Worm (Caenorhabditis elegans): Measurements from ENCODE around the gene pde-4.

Gene pde-4

DNA sequence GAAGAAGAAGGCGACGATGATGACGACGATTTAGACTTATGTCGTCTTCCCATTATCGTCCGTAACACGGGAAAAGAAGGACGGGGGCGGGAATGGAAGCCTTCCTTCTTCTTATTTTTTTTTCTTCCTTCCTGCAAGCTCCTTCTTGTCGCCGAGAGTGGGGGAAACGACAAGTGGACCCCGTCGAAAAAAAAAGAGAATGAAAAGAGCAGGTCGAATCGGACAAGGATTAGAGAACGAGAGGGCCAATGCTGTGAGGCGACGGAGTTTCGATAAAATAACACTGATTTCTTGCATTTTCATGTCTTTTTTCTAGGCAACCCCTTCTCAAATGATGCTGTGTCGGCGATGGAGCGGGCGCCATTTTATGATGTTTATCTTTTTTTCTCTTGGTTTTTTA is at the start of gene pde-4:
TSS of gene pde-4 (minus strand) at position 76 of the 400 bp plus-strand sequence.
- TF ChIP-seq unc-120 (tag; optimal IDR thresholded peaks at IDR 0.05; ENCODE audit: poor library complexity, severe bottlenecking): no peak

DNA sequence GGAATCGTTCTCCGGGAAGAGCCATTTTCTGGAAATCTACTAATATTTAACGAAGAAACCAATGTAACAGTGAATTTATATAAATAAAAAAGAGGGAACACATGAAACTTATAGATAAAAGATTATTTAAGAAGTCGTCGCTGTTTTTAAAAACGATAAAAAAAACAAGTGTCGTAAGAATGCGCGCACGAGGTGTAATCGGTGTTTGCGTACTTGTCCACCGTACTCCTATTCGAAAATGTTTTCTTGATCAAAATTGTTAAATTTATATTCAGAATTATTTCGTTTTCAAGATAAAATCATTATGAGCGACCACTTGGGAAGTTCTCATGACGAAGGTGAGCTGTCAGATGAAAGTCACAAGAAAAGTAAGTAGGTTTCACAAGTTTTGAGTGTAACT is 48.0 kb upstream of the pde-4 start, which contains the start of the genes moa-2 and cdk-11.1:
TSS of gene moa-2 (minus strand) at position 25 of the 400 bp plus-strand sequence.
TSS of gene cdk-11.1 (plus strand) at position 227 of the 400 bp plus-strand sequence.
- no peak for TF ChIP-seq hlh-1 (tag; optimal IDR thresholded peaks at IDR 0.05)
- peak; percentile 12 for TF ChIP-seq mep-1 (tag; optimal IDR thresholded peaks at IDR 0.05)
- no peak for TF ChIP-seq nhr-76 (tag; optimal IDR thresholded peaks at IDR 0.05)
- no peak for TF ChIP-seq nhr-2 (tag; optimal IDR thresholded peaks at IDR 0.05)
- no peak for TF ChIP-seq bed-3 (GFP tag; optimal IDR thresholded peaks at IDR 0.05)
- TF ChIP-seq sem-2 (GFP tag; optimal IDR thresholded peaks at IDR 0.05): no peak
- TF ChIP-seq cnd-1 (tag; optimal IDR thresholded peaks at IDR 0.05): no peak
- no peak for TF ChIP-seq nhr-237 (tag; optimal IDR thresholded peaks at IDR 0.05)
- no peak for TF ChIP-seq ceh-43 (GFP tag; optimal IDR thresholded peaks at IDR 0.05)
- TF ChIP-seq lin-32 (GFP tag; optimal IDR thresholded peaks at IDR 0.05): no peak
- peak; percentile 94 for TF ChIP-seq lsy-2 (tag; optimal IDR thresholded peaks at IDR 0.05)
- peak; percentile 5 for TF ChIP-seq pha-4 (tag; optimal IDR thresholded peaks at IDR 0.05)
- TF ChIP-seq ham-2 (GFP tag; optimal IDR thresholded peaks at IDR 0.05): no peak
- TF ChIP-seq nhr-28 (tag; optimal IDR thresholded peaks at IDR 0.05): no peak
- no peak for TF ChIP-seq elt-3 (tag; optimal IDR thresholded peaks at IDR 0.05)
- TF ChIP-seq blmp-1 (tag; optimal IDR thresholded peaks at IDR 0.05): no peak
- TF ChIP-seq unc-39 (tag; optimal IDR thresholded peaks at IDR 0.05): no peak
- no peak for TF ChIP-seq mls-2 (tag; optimal IDR thresholded peaks at IDR 0.05)
- no peak for TF ChIP-seq unc-120 (tag; optimal IDR thresholded peaks at IDR 0.05; ENCODE audit: poor library complexity, severe bottlenecking)
- no peak for TF ChIP-seq lin-13 (tag; optimal IDR thresholded peaks at IDR 0.05)
- TF ChIP-seq ces-1 (GFP tag; optimal IDR thresholded peaks at IDR 0.05): no peak
- TF ChIP-seq ceh-83 (GFP tag; optimal IDR thresholded peaks at IDR 0.05): no peak
- TF ChIP-seq sptf-1 (tag; optimal IDR thresholded peaks at IDR 0.05): no peak
- TF ChIP-seq nhr-12 (tag; optimal IDR thresholded peaks at IDR 0.05): no peak
- TF ChIP-seq flh-1 (GFP tag; optimal IDR thresholded peaks at IDR 0.05): no peak

DNA sequence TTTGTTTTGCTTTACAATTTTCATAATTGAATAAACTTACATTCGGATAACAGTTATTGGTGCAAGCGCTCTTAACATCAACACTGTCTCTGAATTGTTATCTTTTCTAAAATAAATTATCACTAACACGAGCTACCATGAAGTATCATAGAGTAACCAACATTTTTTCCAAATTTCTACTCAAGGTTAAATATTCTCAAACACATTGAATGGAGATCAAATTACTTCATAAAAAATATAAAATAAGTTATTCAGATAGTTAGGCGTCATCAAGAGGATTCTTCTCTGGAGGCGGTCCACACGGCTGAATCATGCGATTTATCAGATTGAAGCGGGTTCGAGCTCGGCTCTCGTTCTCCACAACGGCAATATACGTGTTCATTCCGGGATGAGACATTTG is 47.4 kb upstream of the pde-4 start, which contains the start of gene B0495.5:
TSS of gene B0495.5 (minus strand) at position 101 of the 400 bp plus-strand sequence.
- TF ChIP-seq nhr-76 (tag; optimal IDR thresholded peaks at IDR 0.05) (no peak), tbx-8 (GFP tag; optimal IDR thresholded peaks at IDR 0.05) (no peak), mls-2 (tag; optimal IDR thresholded peaks at IDR 0.05) (no peak), ceh-83 (GFP tag; optimal IDR thresholded peaks at IDR 0.05) (no peak), zip-8 (tag; optimal IDR thresholded peaks at IDR 0.05) (no peak), snpc-4 (tag; optimal IDR thresholded peaks at IDR 0.05) (no peak), pha-4 (tag; optimal IDR thresholded peaks at IDR 0.05) (no peak), sem-2 (GFP tag; optimal IDR thresholded peaks at IDR 0.05) (no peak), cnd-1 (tag; optimal IDR thresholded peaks at IDR 0.05) (no peak), blmp-1 (tag; optimal IDR thresholded peaks at IDR 0.05) (no peak)

ce11 chrII:7697156-7697555 is 46.1 kb upstream of the pde-4 start:
- no peak for TF ChIP-seq drap-1 (GFP tag; optimal IDR thresholded peaks at IDR 0.05)
- TF ChIP-seq nhr-28 (tag; optimal IDR thresholded peaks at IDR 0.05): no peak
- no peak for TF ChIP-seq nhr-12 (tag; optimal IDR thresholded peaks at IDR 0.05)
- TF ChIP-seq ztf-11 (tag; optimal IDR thresholded peaks at IDR 0.05): no peak
- no peak for TF ChIP-seq hlh-1 (tag; optimal IDR thresholded peaks at IDR 0.05)
- no peak for TF ChIP-seq lin-13 (tag; optimal IDR thresholded peaks at IDR 0.05)
- no peak for TF ChIP-seq ces-1 (GFP tag; optimal IDR thresholded peaks at IDR 0.05)
- TF ChIP-seq cnd-1 (tag; optimal IDR thresholded peaks at IDR 0.05): no peak
- no peak for TF ChIP-seq unc-120 (tag; optimal IDR thresholded peaks at IDR 0.05; ENCODE audit: poor library complexity, severe bottlenecking)
- no peak for TF ChIP-seq blmp-1 (tag; optimal IDR thresholded peaks at IDR 0.05)
- TF ChIP-seq ceh-39 (tag; optimal IDR thresholded peaks at IDR 0.05): no peak
- no peak for TF ChIP-seq flh-1 (GFP tag; optimal IDR thresholded peaks at IDR 0.05)
- no peak for TF ChIP-seq sptf-1 (tag; optimal IDR thresholded peaks at IDR 0.05)
- no peak for TF ChIP-seq ceh-83 (GFP tag; optimal IDR thresholded peaks at IDR 0.05)
- no peak for TF ChIP-seq mls-2 (tag; optimal IDR thresholded peaks at IDR 0.05)
- TF ChIP-seq lsy-2 (tag; optimal IDR thresholded peaks at IDR 0.05): no peak
- TF ChIP-seq mab-5 (tag; optimal IDR thresholded peaks at IDR 0.05): no peak

ce11 chrII:7695636-7696035 is 44.6 kb upstream of the pde-4 start:
- TF ChIP-seq sptf-1 (tag; optimal IDR thresholded peaks at IDR 0.05): no peak
- TF ChIP-seq mab-5 (tag; optimal IDR thresholded peaks at IDR 0.05): no peak
- TF ChIP-seq ces-1 (GFP tag; optimal IDR thresholded peaks at IDR 0.05): no peak
- no peak for TF ChIP-seq ceh-83 (GFP tag; optimal IDR thresholded peaks at IDR 0.05)
- no peak for TF ChIP-seq mls-2 (tag; optimal IDR thresholded peaks at IDR 0.05)
- TF ChIP-seq blmp-1 (tag; optimal IDR thresholded peaks at IDR 0.05): no peak
- no peak for TF ChIP-seq elt-3 (tag; optimal IDR thresholded peaks at IDR 0.05)
- TF ChIP-seq M03D4.4 (tag; optimal IDR thresholded peaks at IDR 0.05): no peak
- TF ChIP-seq nhr-28 (tag; optimal IDR thresholded peaks at IDR 0.05): no peak
- no peak for TF ChIP-seq unc-120 (tag; optimal IDR thresholded peaks at IDR 0.05; ENCODE audit: poor library complexity, severe bottlenecking)
- no peak for TF ChIP-seq ztf-11 (tag; optimal IDR thresholded peaks at IDR 0.05)
- TF ChIP-seq nhr-2 (tag; optimal IDR thresholded peaks at IDR 0.05): no peak
- TF ChIP-seq lin-32 (GFP tag; optimal IDR thresholded peaks at IDR 0.05): no peak

All from whole organism, mixed stage, embryonic.